Worm (Caenorhabditis elegans) whole organism, L2 larva: ENCODE measurements around the gene gpcp-2.

Experiments
- ZK546.5 ChIP-seq: sonication (generic microtip); optimal IDR thresholded peaks from 2 replicates; lab custom pipeline; 2017; ENCODE audit warnings: missing biosample characterization, missing genetic modification characterization
- ama-1 ChIP-seq: fragments of 150-350 bp; optimal IDR thresholded peaks from 2 replicates; lab custom pipeline; 2018; ENCODE audit warnings: inconsistent platforms
- egl-27 ChIP-seq: sonication (generic microtip); optimal IDR thresholded peaks from 3 replicates; lab custom pipeline; 2017; ENCODE audit warnings: missing biosample characterization, missing genetic modification reagents, missing genetic modification characterization
- elt-3 ChIP-seq: sonication (generic microtip); optimal IDR thresholded peaks from 2 replicates; lab custom pipeline; 2017; ENCODE audit warnings: missing biosample characterization, missing genetic modification characterization
- nhr-11 ChIP-seq: fragments of 150-350 bp; optimal IDR thresholded peaks from 2 replicates; lab custom pipeline; 2014; ENCODE audit warnings: missing biosample characterization, missing genetic modification characterization
- nhr-12 ChIP-seq: fragments of 150-350 bp; optimal IDR thresholded peaks from 2 replicates; lab custom pipeline; 2014; ENCODE audit warnings: missing biosample characterization, missing genetic modification characterization
- nhr-23 ChIP-seq: fragments of 150-350 bp; optimal IDR thresholded peaks from 2 replicates; lab custom pipeline; 2014; ENCODE audit warnings: missing biosample characterization, missing genetic modification reagents, missing genetic modification characterization
- nhr-6 ChIP-seq: fragments of 150-350 bp; optimal IDR thresholded peaks from 2 replicates; lab custom pipeline; 2014; ENCODE audit warnings: missing biosample characterization, missing genetic modification characterization
- nhr-77 ChIP-seq: fragments of 150-350 bp; optimal IDR thresholded peaks from 2 replicates; lab custom pipeline; 2014; ENCODE audit warnings: missing biosample characterization, missing genetic modification characterization
- skn-1 ChIP-seq: sonication (generic microtip); optimal IDR thresholded peaks from 2 replicates; lab custom pipeline; 2017; ENCODE audit warnings: missing biosample characterization, missing genetic modification characterization
- snpc-4 ChIP-seq: fragments of 150-350 bp; optimal IDR thresholded peaks from 2 replicates; lab custom pipeline; 2014; ENCODE audit warnings: missing biosample characterization, missing genetic modification characterization
- unc-39 ChIP-seq: fragments of 150-350 bp; optimal IDR thresholded peaks from 2 replicates; lab custom pipeline; 2014; ENCODE audit warnings: missing biosample characterization, missing genetic modification characterization
- zag-1 ChIP-seq: fragments of 150-350 bp; optimal IDR thresholded peaks from 2 replicates; lab custom pipeline; 2014; ENCODE audit warnings: missing biosample characterization, missing genetic modification characterization

- TF ChIP-seq skn-1, result no peak
- no peak for TF ChIP-seq nhr-11
- TF ChIP-seq ZK546.5 (tag; lab: Kevin White, UChicago), result no peak
- no peak for TF ChIP-seq egl-27 (tag; lab: Kevin White, UChicago)
- TF ChIP-seq snpc-4 (tag; lab: Kevin White, UChicago), result no peak
- no peak for TF ChIP-seq nhr-6 (tag; lab: Kevin White, UChicago)
- TF ChIP-seq unc-39 (tag; lab: Kevin White, UChicago), result no peak
- no peak for TF ChIP-seq nhr-12 (tag; lab: Kevin White, UChicago)
- TF ChIP-seq nhr-77 (tag; lab: Kevin White, UChicago), result no peak
- no peak for TF ChIP-seq nhr-23 (tag; lab: Kevin White, UChicago)
- no peak for TF ChIP-seq ama-1
- no peak for TF ChIP-seq elt-3 (tag; lab: Kevin White, UChicago)
- TF ChIP-seq zag-1 (tag; lab: Kevin White, UChicago), result no peak
Measured at ce11 chrII:8074058-8074457, 884 bp upstream of the gpcp-2 start.
